Worm (Caenorhabditis elegans) whole organism, L2 larva: Measurements from ENCODE around the gene W07G4.8.

Experiments
- C34F6.9 ChIP-seq: fragments of 150-350 bp; optimal IDR thresholded peaks from 2 replicates; lab custom pipeline; 2014; ENCODE audit warnings: missing biosample characterization, missing genetic modification characterization
- ZK546.5 ChIP-seq: sonication (generic microtip); optimal IDR thresholded peaks from 2 replicates; lab custom pipeline; 2017; ENCODE audit warnings: missing biosample characterization, missing genetic modification characterization
- aly-2 ChIP-seq: fragments of 150-350 bp; optimal IDR thresholded peaks from 2 replicates; lab custom pipeline; 2014; ENCODE audit warnings: missing biosample characterization, missing genetic modification characterization
- blmp-1 ChIP-seq: sonication (generic microtip); optimal IDR thresholded peaks from 2 replicates; lab custom pipeline; 2017; ENCODE audit warnings: missing genetic modification characterization, mild to moderate bottlenecking, missing compliant biosample characterization, antibody characterized with exemption, moderate library complexity; ENCODE audit not compliant: insufficient read depth
- ceh-16 ChIP-seq: fragments of 150-350 bp; optimal IDR thresholded peaks from 2 replicates; lab custom pipeline; 2014; ENCODE audit warnings: missing biosample characterization, missing genetic modification characterization
- ceh-82 ChIP-seq: fragments of 150-350 bp; optimal IDR thresholded peaks from 2 replicates; lab custom pipeline; 2014; ENCODE audit warnings: missing biosample characterization, missing genetic modification characterization
- crh-2 ChIP-seq: sonication (generic microtip); optimal IDR thresholded peaks from 2 replicates; lab custom pipeline; 2017; ENCODE audit warnings: missing biosample characterization, missing genetic modification characterization
- dmd-4 ChIP-seq: sonication (generic microtip); optimal IDR thresholded peaks from 2 replicates; lab custom pipeline; 2017; ENCODE audit warnings: missing biosample characterization, missing genetic modification characterization
- egl-27 ChIP-seq: sonication (generic microtip); optimal IDR thresholded peaks from 3 replicates; lab custom pipeline; 2017; ENCODE audit warnings: missing biosample characterization, missing genetic modification reagents, missing genetic modification characterization
- elt-1 ChIP-seq: fragments of 150-350 bp; optimal IDR thresholded peaks from 2 replicates; lab custom pipeline; 2014; ENCODE audit warnings: missing biosample characterization, missing genetic modification characterization
- elt-3 ChIP-seq: sonication (generic microtip); optimal IDR thresholded peaks from 2 replicates; lab custom pipeline; 2017; ENCODE audit warnings: missing biosample characterization, missing genetic modification characterization
- fos-1 ChIP-seq: fragments of 150-350 bp; optimal IDR thresholded peaks from 2 replicates; lab custom pipeline; 2014; ENCODE audit warnings: missing biosample characterization, missing genetic modification characterization
- gmeb-1 ChIP-seq: fragments of 150-350 bp; optimal IDR thresholded peaks from 2 replicates; lab custom pipeline; 2014; ENCODE audit warnings: missing biosample characterization, missing genetic modification characterization
- lin-13 ChIP-seq: fragments of 150-350 bp; optimal IDR thresholded peaks from 2 replicates; lab custom pipeline; 2014; ENCODE audit warnings: missing biosample characterization, missing genetic modification reagents, missing genetic modification characterization
- lin-39 ChIP-seq: fragments of 150-350 bp; optimal IDR thresholded peaks from 2 replicates; lab custom pipeline; 2014; ENCODE audit warnings: missing biosample characterization, missing genetic modification reagents, missing genetic modification characterization
- lsy-2 ChIP-seq, 2 experiments: fragments of 150-350 bp in 1 of 2; sonication (generic microtip) in 1 of 2; optimal IDR thresholded peaks; 2 replicates each; lab custom pipeline; 2014 to 2017; ENCODE audit warnings: missing biosample characterization in 2 of 2, missing genetic modification characterization in 2 of 2
- mbf-1 ChIP-seq: sonication (generic microtip); optimal IDR thresholded peaks from 2 replicates; lab custom pipeline; 2017; ENCODE audit warnings: missing biosample characterization, missing genetic modification characterization
- nhr-10 ChIP-seq: sonication (generic microtip); optimal IDR thresholded peaks from 2 replicates; lab custom pipeline; 2017; ENCODE audit warnings: missing biosample characterization, missing genetic modification characterization
- nhr-11 ChIP-seq: fragments of 150-350 bp; optimal IDR thresholded peaks from 2 replicates; lab custom pipeline; 2014; ENCODE audit warnings: missing biosample characterization, missing genetic modification characterization
- nhr-12 ChIP-seq: fragments of 150-350 bp; optimal IDR thresholded peaks from 2 replicates; lab custom pipeline; 2014; ENCODE audit warnings: missing biosample characterization, missing genetic modification characterization
- nhr-129 ChIP-seq: fragments of 150-350 bp; optimal IDR thresholded peaks from 2 replicates; lab custom pipeline; 2014; ENCODE audit warnings: missing biosample characterization, missing genetic modification characterization
- nhr-21 ChIP-seq: fragments of 150-350 bp; optimal IDR thresholded peaks from 2 replicates; lab custom pipeline; 2014; ENCODE audit warnings: missing biosample characterization, missing genetic modification characterization
- nhr-25 ChIP-seq: fragments of 150-350 bp; sonication (generic microtip); optimal IDR thresholded peaks from 3 replicates; lab custom pipeline; 2014; ENCODE audit warnings: missing biosample characterization, missing genetic modification characterization
- peb-1 ChIP-seq: fragments of 150-350 bp; optimal IDR thresholded peaks from 2 replicates; lab custom pipeline; 2014; ENCODE audit warnings: missing biosample characterization, missing genetic modification characterization
- sem-4 ChIP-seq: fragments of 150-350 bp; optimal IDR thresholded peaks from 2 replicates; lab custom pipeline; 2014; ENCODE audit warnings: missing biosample characterization, missing genetic modification reagents, missing genetic modification characterization
- sma-9 ChIP-seq, 2 experiments: fragments of 150-350 bp in 1 of 2; sonication (generic microtip) in 1 of 2; optimal IDR thresholded peaks; 2 replicates each; lab custom pipeline; 2014 to 2016; ENCODE audit warnings: missing genetic modification characterization in 2 of 2, mild to moderate bottlenecking in 1 of 2, missing biosample characterization in 1 of 2, missing compliant biosample characterization in 1 of 2, missing genetic modification reagents in 1 of 2, moderate library complexity in 1 of 2
- snpc-4 ChIP-seq: fragments of 150-350 bp; optimal IDR thresholded peaks from 2 replicates; lab custom pipeline; 2014; ENCODE audit warnings: missing biosample characterization, missing genetic modification characterization
- unc-39 ChIP-seq: fragments of 150-350 bp; optimal IDR thresholded peaks from 2 replicates; lab custom pipeline; 2014; ENCODE audit warnings: missing biosample characterization, missing genetic modification characterization
- unc-62 ChIP-seq: fragments of 150-350 bp; optimal IDR thresholded peaks from 2 replicates; lab custom pipeline; 2014; ENCODE audit warnings: missing biosample characterization, missing genetic modification reagents, missing genetic modification characterization
- ztf-1 ChIP-seq: fragments of 200-800 bp; sonication (Bioruptor generic); conservative IDR thresholded peaks from 2 replicates; pipeline ENCODE4 v1.3.6; 2022; ENCODE audit warnings: missing genetic modification characterization, missing compliant biosample characterization
- ztf-11 ChIP-seq: sonication (generic microtip); optimal IDR thresholded peaks from 2 replicates; lab custom pipeline; 2017; ENCODE audit warnings: missing biosample characterization, missing genetic modification characterization

The W07G4.8 gene

ce11 chrV:13064164-13064563 lies 14.8 kb upstream of the W07G4.8 start:
- TF ChIP-seq ztf-1 (GFP tag; lab: Robert Waterston, UW) (no peak), blmp-1 (tag; lab: Kevin White, UChicago) (no peak), mbf-1 (tag; lab: Kevin White, UChicago) (no peak), egl-27 (tag; lab: Kevin White, UChicago) (no peak), nhr-11 (tag; lab: Kevin White, UChicago) (no peak), ztf-11 (tag; lab: Kevin White, UChicago) (no peak), nhr-10 (tag; lab: Kevin White, UChicago) (no peak), nhr-129 (tag; lab: Kevin White, UChicago) (no peak), sem-4 (tag; lab: Kevin White, UChicago) (no peak), lsy-2 (tag; optimal IDR thresholded peaks at IDR 0.05; lab: Kevin White, UChicago) (no peak), lin-39 (no peak), elt-1 (no peak), snpc-4 (tag; lab: Kevin White, UChicago) (no peak), nhr-12 (tag; lab: Kevin White, UChicago) (no peak), unc-39 (tag; lab: Kevin White, UChicago) (no peak)

ce11 chrV:13063402-13063801 lies 14.0 kb upstream of the W07G4.8 start:
- TF ChIP-seq blmp-1 (tag; lab: Kevin White, UChicago), result no peak
- TF ChIP-seq nhr-129 (tag; lab: Kevin White, UChicago), result no peak
- TF ChIP-seq ztf-1 (GFP tag; lab: Robert Waterston, UW), result no peak
- no peak for TF ChIP-seq elt-1
- no peak for TF ChIP-seq nhr-10 (tag; lab: Kevin White, UChicago)
- TF ChIP-seq unc-62 (GFP tag; lab: Kevin White, UChicago), result no peak
- no peak for TF ChIP-seq ceh-82 (tag; lab: Kevin White, UChicago)
- no peak for TF ChIP-seq gmeb-1
- TF ChIP-seq ceh-16 (tag; lab: Kevin White, UChicago), result no peak
- TF ChIP-seq C34F6.9 (tag; lab: Kevin White, UChicago), result no peak
- no peak for TF ChIP-seq aly-2 (tag; lab: Kevin White, UChicago)
- no peak for TF ChIP-seq sem-4 (tag; lab: Kevin White, UChicago)
- TF ChIP-seq nhr-25 (tag; lab: Kevin White, UChicago), result no peak
- TF ChIP-seq nhr-21 (tag; lab: Kevin White, UChicago), result no peak
- TF ChIP-seq, all 48 proteins: peak for 0

ce11 chrV:13061836-13062235 lies 12.5 kb upstream of the W07G4.8 start, which contains the start of gene F42E8.1:
F42E8.1 (plus strand) TSS chrV:13062136.
- TF ChIP-seq lsy-2 (tag; optimal IDR thresholded peaks at IDR 0.05; lab: Kevin White, UChicago) (no peak), C34F6.9 (tag; lab: Kevin White, UChicago) (no peak), ztf-1 (GFP tag; lab: Robert Waterston, UW) (no peak), snpc-4 (tag; lab: Kevin White, UChicago) (no peak), dmd-4 (no peak), unc-62 (GFP tag; lab: Kevin White, UChicago) (no peak), gmeb-1 (no peak), nhr-11 (tag; lab: Kevin White, UChicago) (no peak), ceh-82 (tag; lab: Kevin White, UChicago) (no peak), ceh-16 (tag; lab: Kevin White, UChicago) (no peak)

- TF ChIP-seq elt-1, result no peak
- TF ChIP-seq C34F6.9 (tag; lab: Kevin White, UChicago), result no peak
- no peak for TF ChIP-seq lin-13 (GFP tag; lab: Kevin White, UChicago)
- no peak for TF ChIP-seq nhr-25 (tag; lab: Kevin White, UChicago)
- TF ChIP-seq peb-1, result no peak
- TF ChIP-seq lsy-2 (tag; optimal IDR thresholded peaks at IDR 0.05; lab: Kevin White, UChicago), result no peak
- TF ChIP-seq ZK546.5 (tag; lab: Kevin White, UChicago), result no peak
These were observed 4.3 kb upstream of the W07G4.8 start, which contains the start of gene srr-1 for ce11 chrV:13053635-13054034. srr-1 (minus strand) TSS chrV:13053735.

ce11 chrV:13047574-13048030 lies 1.8 kb downstream of the W07G4.8 start, which contains the start of gene W07G4.5:
W07G4.5 (plus strand) TSS chrV:13047980.
- TF ChIP-seq crh-2, result peak; percentile 54
- peak; percentile 38 for TF ChIP-seq sma-9 (GFP tag; optimal IDR thresholded peaks at IDR 0.05; lab: Kevin White, UChicago)
- no peak for TF ChIP-seq sma-9 (tag; optimal IDR thresholded peaks at IDR 0.05; lab: Kevin White, UChicago)
- TF ChIP-seq ceh-82 (tag; lab: Kevin White, UChicago), result no peak
- TF ChIP-seq elt-3, result no peak
- no peak for TF ChIP-seq ztf-11 (tag; lab: Kevin White, UChicago)
- peak; percentile 26 for TF ChIP-seq fos-1 (tag; lab: Kevin White, UChicago)
